Worm (Caenorhabditis elegans): ENCODE measurements around the gene grl-31.

The grl-31 gene

DNA sequence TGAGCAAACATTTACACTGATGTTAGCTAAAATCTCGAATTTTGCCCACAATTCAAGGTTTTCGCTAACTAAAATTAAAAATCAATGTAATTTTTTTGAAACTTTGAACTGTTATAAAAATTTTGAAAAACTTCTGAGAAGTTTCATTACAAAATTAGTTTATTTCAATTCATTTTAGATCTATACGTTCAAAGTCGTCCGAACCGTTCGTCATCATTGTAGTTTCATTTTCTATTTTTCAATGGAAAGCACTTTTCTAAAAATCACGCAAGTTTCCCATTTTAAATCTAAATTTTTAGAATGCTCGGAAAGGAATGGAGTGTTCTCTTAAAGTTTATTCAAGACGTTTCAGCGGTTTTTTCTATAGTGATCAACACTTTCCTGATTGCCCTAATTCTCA is 47.7 kb downstream of the grl-31 start, which contains the start of gene str-228:
Gene str-228 (plus strand): TSS at position 301 of the 400 bp plus-strand sequence.
- no peak for TF ChIP-seq zip-2 (tag; optimal IDR thresholded peaks at IDR 0.05)
- TF ChIP-seq dve-1 (tag; optimal IDR thresholded peaks at IDR 0.05; ENCODE audit: insufficient read depth), result no peak
- no peak for TF ChIP-seq zfp-3 (GFP tag; conservative IDR thresholded peaks at IDR 0.05)
- peak; percentile 42 for TF ChIP-seq aha-1 (tag)
- no peak for TF ChIP-seq zfp-2 (tag; optimal IDR thresholded peaks at IDR 0.05)
- no peak for TF ChIP-seq mxl-2 (GFP tag; conservative IDR thresholded peaks at IDR 0.05)

ce11 chrV:3507691-3508090 is 49.9 kb downstream of the grl-31 start, which contains the start of gene str-225:
Gene str-225 (plus strand): TSS chrV:3507822.
- TF ChIP-seq unc-62 (GFP tag; optimal IDR thresholded peaks at IDR 0.05 in 1 of 2) (peak in 1 of 2 experiments; percentile 93), unc-62 (tag; optimal IDR thresholded peaks at IDR 0.05) (no peak), pqm-1 (tag; optimal IDR thresholded peaks at IDR 0.05) (no peak), skn-1 (tag; optimal IDR thresholded peaks at IDR 0.05) (no peak), F49E8.2 (tag; optimal IDR thresholded peaks at IDR 0.05; ENCODE audit: borderline replicate concordance) (no peak), lin-15B (tag; optimal IDR thresholded peaks at IDR 0.05) (no peak)
